Fruit fly (Drosophila melanogaster) whole organism, embryonic: ENCODE results near the gene CG43630.

Experiments
- BtbVII ChIP-seq: fragments of 200-800 bp; sonication (Bioruptor generic); optimal IDR thresholded peaks from 3 replicates; lab custom pipeline; 2017; ENCODE audit warnings: missing biosample characterization, mild to moderate bottlenecking, missing genetic modification characterization
- CG13123 ChIP-seq: fragments of 200-800 bp; sonication (Bioruptor generic); optimal IDR thresholded peaks from 2 replicates; lab custom pipeline; 2016; ENCODE audit warnings: missing biosample characterization, missing genetic modification characterization
- CG14965 ChIP-seq: fragments of 200-800 bp; sonication (Bioruptor generic); optimal IDR thresholded peaks from 2 replicates; lab custom pipeline; 2016; ENCODE audit warnings: missing biosample characterization, missing genetic modification characterization, borderline replicate concordance
- CG15601 ChIP-seq: fragments of 200-800 bp; sonication (Bioruptor generic); optimal IDR thresholded peaks from 3 replicates; lab custom pipeline; 2019; ENCODE audit warnings: missing biosample characterization, mild to moderate bottlenecking, missing genetic modification characterization, moderate library complexity
- CG18619 ChIP-seq: fragments of 200-800 bp; sonication (Bioruptor generic); optimal IDR thresholded peaks from 3 replicates; lab custom pipeline; 2017; ENCODE audit warnings: missing biosample characterization, mild to moderate bottlenecking, missing genetic modification characterization
- CG2889 ChIP-seq: fragments of 200-800 bp; sonication (Bioruptor generic); IDR thresholded peaks from 3 replicates; pipeline ENCODE4 v1.3.6; 2022; ENCODE audit warnings: missing biosample characterization, missing genetic modification characterization
- CG33557 ChIP-seq: fragments of 200-800 bp; sonication (Bioruptor generic); optimal IDR thresholded peaks from 2 replicates; lab custom pipeline; 2019; ENCODE audit warnings: missing biosample characterization, mild to moderate bottlenecking, missing genetic modification characterization, moderate library complexity
- CG34422 ChIP-seq: fragments of 200-800 bp; sonication (Bioruptor generic); IDR thresholded peaks from 3 replicates; pipeline ENCODE4 v1.3.6; 2022; ENCODE audit warnings: missing biosample characterization, missing genetic modification characterization
- CG4730 ChIP-seq: fragments of 200-800 bp; sonication (Bioruptor generic); IDR thresholded peaks from 2 replicates; pipeline ENCODE4 v1.3.6; 2022; ENCODE audit warnings: missing biosample characterization, missing genetic modification characterization
- CG6175 ChIP-seq: fragments of 200-800 bp; sonication (Bioruptor generic); IDR thresholded peaks from 3 replicates; pipeline ENCODE4 v1.3.6; 2022; ENCODE audit warnings: missing biosample characterization, missing genetic modification characterization
- CG7271 ChIP-seq: fragments of 200-800 bp; sonication (Bioruptor generic); optimal IDR thresholded peaks from 2 replicates; lab custom pipeline; 2018; ENCODE audit warnings: missing biosample characterization, mild to moderate bottlenecking, missing genetic modification characterization, moderate library complexity
- CG7839 ChIP-seq: fragments of 200-800 bp; sonication (Bioruptor generic); optimal IDR thresholded peaks from 3 replicates; lab custom pipeline; 2018; ENCODE audit warnings: missing biosample characterization, mild to moderate bottlenecking, missing genetic modification characterization, moderate library complexity
- CG9817 ChIP-seq: fragments of 200-800 bp; sonication (Bioruptor generic); optimal IDR thresholded peaks from 2 replicates; lab custom pipeline; 2018; ENCODE audit warnings: missing biosample characterization, mild to moderate bottlenecking, missing genetic modification characterization, moderate library complexity
- E2f1 ChIP-seq: fragments of 200-800 bp; sonication (Bioruptor generic); IDR thresholded peaks from 2 replicates; pipeline ENCODE4 v1.3.6; 2022; ENCODE audit warnings: missing biosample characterization, missing genetic modification characterization
- Elba2 ChIP-seq: fragments of 200-800 bp; sonication (Bioruptor generic); optimal IDR thresholded peaks from 3 replicates; lab custom pipeline; 2016; ENCODE audit warnings: missing biosample characterization, missing genetic modification characterization
- Gsc ChIP-seq: fragments of 200-800 bp; sonication (Bioruptor generic); IDR thresholded peaks from 2 replicates; pipeline ENCODE4 v1.3.6; 2022; ENCODE audit warnings: missing biosample characterization, missing genetic modification characterization
- H2.0 ChIP-seq: fragments of 200-800 bp; sonication (Bioruptor generic); IDR thresholded peaks from 2 replicates; pipeline ENCODE4 v1.3.6; 2022; ENCODE audit warnings: missing biosample characterization, missing genetic modification characterization
- MESR4 ChIP-seq: fragments of 200-800 bp; sonication (Bioruptor generic); optimal IDR thresholded peaks from 2 replicates; lab custom pipeline; 2018; ENCODE audit warnings: missing biosample characterization, mild to moderate bottlenecking, missing genetic modification characterization, moderate library complexity
- Med ChIP-seq: fragments of 200-800 bp; sonication (Bioruptor generic); peaks from one replicate; lab custom pipeline; 2016; ENCODE audit warnings: missing biosample characterization, missing genetic modification characterization, mild to moderate bottlenecking, inconsistent platforms, moderate library complexity
- Nf-YC ChIP-seq: fragments of 200-800 bp; optimal IDR thresholded peaks from 3 replicates; lab custom pipeline; 2019; ENCODE audit warnings: missing biosample characterization, mild to moderate bottlenecking, missing genetic modification characterization, moderate library complexity
- Pdp1 ChIP-seq, 2 experiments: fragments of 200-800 bp; sonication (Bioruptor generic); optimal IDR thresholded peaks; 3 replicates each; lab custom pipeline; 2016; ENCODE audit warnings: missing biosample characterization in 2 of 2, missing genetic modification characterization in 2 of 2, mild to moderate bottlenecking in 1 of 2, moderate library complexity in 1 of 2
- Ptx1 ChIP-seq: fragments of 200-800 bp; sonication (Bioruptor generic); IDR thresholded peaks from 2 replicates; pipeline ENCODE4 v1.3.6; 2022; ENCODE audit warnings: missing biosample characterization, missing genetic modification characterization
- Sin3A ChIP-seq: fragments of >200 bp; optimal IDR thresholded peaks from 2 replicates; lab custom pipeline; 2018
- Tbp ChIP-seq: fragments of >200 bp; optimal IDR thresholded peaks from 2 replicates; lab custom pipeline; 2018; ENCODE audit warnings: missing biosample characterization, missing genetic modification characterization
- ab ChIP-seq: fragments of 200-800 bp; sonication (Bioruptor generic); optimal IDR thresholded peaks from 2 replicates; lab custom pipeline; 2016; ENCODE audit warnings: missing biosample characterization, missing genetic modification characterization
- aop ChIP-seq: fragments of 200-800 bp; sonication (Bioruptor generic); IDR thresholded peaks from 2 replicates; pipeline ENCODE4 v1.3.6; 2022; ENCODE audit warnings: missing biosample characterization, missing genetic modification characterization
- ap ChIP-seq: fragments of 200-800 bp; sonication (Bioruptor generic); IDR thresholded peaks from 2 replicates; pipeline ENCODE4 v1.3.6; 2022; ENCODE audit warnings: missing biosample characterization, missing genetic modification characterization
- ara ChIP-seq: fragments of 200-800 bp; sonication (Bioruptor generic); IDR thresholded peaks from 2 replicates; pipeline ENCODE4 v1.3.6; 2022; ENCODE audit warnings: missing biosample characterization, missing genetic modification characterization
- bcd ChIP-seq: fragments of 200-800 bp; sonication (Bioruptor generic); optimal IDR thresholded peaks from 2 replicates; lab custom pipeline; 2017; ENCODE audit warnings: missing biosample characterization, mild to moderate bottlenecking, missing genetic modification characterization
- bsh ChIP-seq, 2 experiments: fragments of 200-800 bp; sonication (Bioruptor generic); optimal IDR thresholded peaks; 2 replicates each; lab custom pipeline; 2017 to 2018; ENCODE audit warnings: mild to moderate bottlenecking in 2 of 2, missing biosample characterization in 2 of 2, missing genetic modification characterization in 2 of 2, moderate library complexity in 1 of 2
- cg ChIP-seq: fragments of 200-800 bp; sonication (Bioruptor generic); optimal IDR thresholded peaks from 3 replicates; lab custom pipeline; 2019; ENCODE audit warnings: missing biosample characterization, mild to moderate bottlenecking, missing genetic modification characterization, moderate library complexity
- chinmo ChIP-seq: fragments of 200-800 bp; sonication (Bioruptor generic); IDR thresholded peaks from 4 replicates; pipeline ENCODE4 v1.3.6; 2022; ENCODE audit warnings: missing biosample characterization, missing genetic modification characterization; ENCODE audit not compliant: partially characterized antibody
- ci ChIP-seq: fragments of 200-800 bp; sonication (Bioruptor generic); IDR thresholded peaks from 3 replicates; pipeline ENCODE4 v1.3.6; 2022; ENCODE audit warnings: missing biosample characterization, missing genetic modification characterization
- dm ChIP-seq: fragments of 200-800 bp; sonication (Bioruptor generic); optimal IDR thresholded peaks from 3 replicates; lab custom pipeline; 2016; ENCODE audit warnings: missing biosample characterization, missing genetic modification characterization
- dmrt11E ChIP-seq: fragments of 200-800 bp; sonication (Bioruptor generic); optimal IDR thresholded peaks from 3 replicates; lab custom pipeline; 2018; ENCODE audit warnings: missing biosample characterization, mild to moderate bottlenecking, missing genetic modification characterization, moderate library complexity
- eve ChIP-seq, 2 experiments: fragments of >200 bp; optimal IDR thresholded peaks; 2 replicates each; lab custom pipeline; 2017; ENCODE audit warnings: missing biosample characterization in 2 of 2, missing genetic modification characterization in 2 of 2
- fd102C ChIP-seq: fragments of 200-800 bp; sonication (Bioruptor generic); optimal IDR thresholded peaks from 2 replicates; lab custom pipeline; 2018; ENCODE audit warnings: missing biosample characterization, mild to moderate bottlenecking, missing genetic modification characterization, moderate library complexity
- grau ChIP-seq: fragments of 200-800 bp; optimal IDR thresholded peaks from 3 replicates; lab custom pipeline; 2019; ENCODE audit warnings: missing biosample characterization, mild to moderate bottlenecking, missing genetic modification characterization, moderate library complexity
- grn ChIP-seq: fragments of 200-800 bp; sonication (Bioruptor generic); optimal IDR thresholded peaks from 3 replicates; lab custom pipeline; 2017; ENCODE audit warnings: missing biosample characterization, missing genetic modification characterization
- jing ChIP-seq: fragments of 200-800 bp; sonication (Bioruptor generic); optimal IDR thresholded peaks from 2 replicates; lab custom pipeline; 2018; ENCODE audit warnings: missing biosample characterization, mild to moderate bottlenecking, missing genetic modification characterization
- nmo ChIP-seq: fragments of 200-800 bp; sonication (Bioruptor generic); optimal IDR thresholded peaks from 2 replicates; lab custom pipeline; 2018; ENCODE audit warnings: missing biosample characterization, mild to moderate bottlenecking, missing genetic modification characterization, moderate library complexity
- odd ChIP-seq: fragments of 200-800 bp; sonication (Bioruptor generic); optimal IDR thresholded peaks from 2 replicates; lab custom pipeline; 2017; ENCODE audit warnings: missing biosample characterization, mild to moderate bottlenecking, missing genetic modification characterization
- pros ChIP-seq: fragments of 200-800 bp; sonication (Bioruptor generic); optimal IDR thresholded peaks from 3 replicates; lab custom pipeline; 2019; ENCODE audit warnings: missing biosample characterization, mild to moderate bottlenecking, missing genetic modification characterization, moderate library complexity
- ranshi ChIP-seq: fragments of 200-800 bp; sonication (Bioruptor generic); IDR thresholded peaks from 2 replicates; pipeline ENCODE4 v1.3.6; 2022; ENCODE audit warnings: missing biosample characterization, missing genetic modification characterization
- schlank ChIP-seq: fragments of 200-800 bp; sonication (Bioruptor generic); optimal IDR thresholded peaks from 2 replicates; lab custom pipeline; 2018; ENCODE audit warnings: missing biosample characterization, mild to moderate bottlenecking, missing genetic modification characterization
- sd ChIP-seq: fragments of 200-800 bp; sonication (Bioruptor generic); optimal IDR thresholded peaks from 3 replicates; lab custom pipeline; 2018; ENCODE audit warnings: missing biosample characterization, mild to moderate bottlenecking, missing genetic modification characterization, moderate library complexity
- toy ChIP-seq: fragments of 200-800 bp; sonication (Bioruptor generic); IDR thresholded peaks from 2 replicates; pipeline ENCODE4 v1.3.6; 2022; ENCODE audit warnings: missing biosample characterization, missing genetic modification characterization
- trem ChIP-seq: fragments of 200-800 bp; optimal IDR thresholded peaks from 3 replicates; lab custom pipeline; 2019; ENCODE audit warnings: missing biosample characterization, mild to moderate bottlenecking, missing genetic modification characterization, moderate library complexity
- trh ChIP-seq: fragments of 200-800 bp; sonication (Bioruptor generic); optimal IDR thresholded peaks from 2 replicates; lab custom pipeline; 2016; ENCODE audit warnings: missing biosample characterization, missing genetic modification characterization
- tx ChIP-seq: fragments of 200-800 bp; sonication (Bioruptor generic); optimal IDR thresholded peaks from 2 replicates; lab custom pipeline; 2016; ENCODE audit warnings: missing biosample characterization, missing genetic modification characterization
- unc-4 ChIP-seq: fragments of 200-800 bp; sonication (Bioruptor generic); IDR thresholded peaks from 2 replicates; pipeline ENCODE4 v1.3.6; 2022; ENCODE audit warnings: missing biosample characterization, missing genetic modification characterization; ENCODE audit not compliant: partially characterized antibody
- vnd ChIP-seq: fragments of 200-800 bp; sonication (Bioruptor generic); IDR thresholded peaks from 3 replicates; pipeline ENCODE4 v1.3.6; 2022; ENCODE audit warnings: missing biosample characterization, missing genetic modification characterization; ENCODE audit not compliant: partially characterized antibody

The CG43630 gene

DNA sequence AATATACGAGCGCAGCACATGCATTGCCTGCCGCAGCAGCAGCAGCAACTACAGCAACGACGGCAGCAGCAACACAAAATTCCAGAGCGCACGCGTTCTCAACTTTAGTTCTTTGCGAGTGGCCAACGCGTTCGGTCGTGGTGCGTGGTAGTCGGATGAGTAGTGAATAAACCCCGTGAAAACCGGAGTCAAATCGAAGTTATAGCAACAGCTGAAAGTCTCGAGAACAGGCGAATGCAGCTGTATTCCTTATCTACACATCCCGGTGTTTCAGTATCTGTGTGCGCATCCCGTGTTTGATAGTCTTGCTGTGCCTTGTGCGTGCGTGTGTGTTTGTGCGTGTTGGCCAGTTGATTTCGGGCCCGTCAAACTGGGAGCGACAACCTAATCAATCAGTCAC is 28.1 kb downstream of the CG43630 start, which contains the start of gene Dtg (continued):
- TF ChIP-seq jing (GFP tag; lab: Kevin White, UChicago) (no peak), dm (GFP tag; lab: Kevin White, UChicago) (peak; percentile 6), tx (GFP tag; lab: Kevin White, UChicago) (no peak), CG6175 (GFP tag; lab: Robert Waterston, UW) (no peak), CG18619 (GFP tag; lab: Kevin White, UChicago) (no peak), Nf-YC (tag; lab: Kevin White, UChicago) (no peak), grau (tag; lab: Kevin White, UChicago) (no peak), ap (no peak), CG13123 (GFP tag; lab: Kevin White, UChicago) (no peak), vnd (no peak), trh (GFP tag; lab: Kevin White, UChicago) (no peak), nmo (GFP tag; lab: Kevin White, UChicago) (no peak), dmrt11E (tag; lab: Kevin White, UChicago) (no peak), ranshi (GFP tag; lab: Robert Waterston, UW) (no peak), Pdp1 (GFP tag; optimal IDR thresholded peaks at IDR 0.05; lab: Kevin White, UChicago) (no peak), CG7271 (no peak), CG33557 (GFP tag; lab: Kevin White, UChicago) (peak; percentile 24), cg (GFP tag; lab: Kevin White, UChicago) (peak; percentile 68), H2.0 (GFP tag; lab: Robert Waterston, UW) (no peak), toy (GFP tag; lab: Robert Waterston, UW) (no peak), grn (no peak), bcd (GFP tag; lab: Kevin White, UChicago) (no peak), CG34422 (GFP tag; lab: Robert Waterston, UW) (no peak), sd (tag; lab: Kevin White, UChicago) (peak; percentile 52), CG14965 (GFP tag; lab: Kevin White, UChicago) (no peak), unc-4 (GFP tag; lab: Robert Waterston, UW) (no peak), fd102C (GFP tag; lab: Kevin White, UChicago) (no peak), E2f1 (GFP tag; lab: Robert Waterston, UW) (no peak), Med (GFP tag; lab: Kevin White, UChicago) (peak; percentile 77), MESR4 (GFP tag; lab: Kevin White, UChicago) (no peak), ara (GFP tag; lab: Robert Waterston, UW) (peak; percentile 40; the same call in 1 of the 2 replicates), CG7839 (tag; lab: Kevin White, UChicago) (no peak), odd (GFP tag; lab: Kevin White, UChicago) (peak; percentile 22), ci (GFP tag; lab: Robert Waterston, UW) (0 out of 3 replicates have a peak, but pooled peaks have one; percentile 52), CG4730 (GFP tag; lab: Robert Waterston, UW) (no peak), chinmo (GFP tag; lab: Robert Waterston, UW) (no peak), Tbp (GFP tag; lab: Kevin White, UChicago) (no peak), bsh (GFP tag; optimal IDR thresholded peaks at IDR 0.05; lab: Kevin White, UChicago) (no peak), ab (GFP tag; lab: Kevin White, UChicago) (no peak), Sin3A (lab: Kevin White, UChicago) (no peak), Ptx1 (no peak), trem (tag; lab: Kevin White, UChicago) (no peak), schlank (tag; lab: Kevin White, UChicago) (no peak), CG2889 (GFP tag; lab: Robert Waterston, UW) (no peak), eve (GFP tag; optimal IDR thresholded peaks at IDR 0.05; lab: Kevin White, UChicago) (no peak), Gsc (GFP tag; lab: Robert Waterston, UW) (no peak), Elba2 (GFP tag; lab: Kevin White, UChicago) (no peak), pros (GFP tag; lab: Kevin White, UChicago) (peak; percentile 65), CG9817 (tag; lab: Kevin White, UChicago) (no peak), aop (no peak), CG15601 (tag; lab: Kevin White, UChicago) (peak; percentile 2), BtbVII (no peak)
